Worm (Caenorhabditis elegans): ENCODE measurements around the gene rpl-3.

- no peak for TF ChIP-seq ces-1 (GFP tag; optimal IDR thresholded peaks at IDR 0.05)
- TF ChIP-seq pha-4 (GFP tag; IDR thresholded peaks at IDR 0.05), result no peak
- no peak for TF ChIP-seq pha-4 (tag; optimal IDR thresholded peaks at IDR 0.05)
- TF ChIP-seq egl-27 (tag; optimal IDR thresholded peaks at IDR 0.05), result no peak
- no peak for TF ChIP-seq ama-1 (optimal IDR thresholded peaks at IDR 0.05)
- TF ChIP-seq unc-39 (tag; optimal IDR thresholded peaks at IDR 0.05), result no peak
- peak in 1 of 2 experiments; percentile 76 for TF ChIP-seq unc-62 (GFP tag; optimal IDR thresholded peaks at IDR 0.05 in 1 of 2)
- no peak for TF ChIP-seq unc-62 (tag; optimal IDR thresholded peaks at IDR 0.05)
- TF ChIP-seq dpl-1 (GFP tag; optimal IDR thresholded peaks at IDR 0.05), result no peak
- TF ChIP-seq ztf-11 (tag; optimal IDR thresholded peaks at IDR 0.05), result no peak
- TF ChIP-seq rbr-2 (tag; optimal IDR thresholded peaks at IDR 0.05), result no peak
- no peak for TF ChIP-seq mxl-2 (GFP tag; conservative IDR thresholded peaks at IDR 0.05)
- TF ChIP-seq nhr-28 (tag; optimal IDR thresholded peaks at IDR 0.05), result no peak
- no peak for TF ChIP-seq nhr-76 (tag; optimal IDR thresholded peaks at IDR 0.05)
- TF ChIP-seq ZK546.5 (tag; optimal IDR thresholded peaks at IDR 0.05), result no peak
- TF ChIP-seq snpc-4 (tag; optimal IDR thresholded peaks at IDR 0.05), result no peak
Measured at ce11 chrIII:3907587-3907986, 39.9 kb downstream of the rpl-3 start, which contains the start of gene mmcm-1.
